Fruit fly (Drosophila melanogaster) whole organism, embryonic: ENCODE measurements around the gene CG4942.
A peak's percentile ranks its signal among the peaks of the same experiment; 100 is the strongest.

Source experiments
- Bgb ChIP-seq: fragments of 200-800 bp; sonication (Bioruptor generic); IDR thresholded peaks from 2 replicates; pipeline ENCODE4 v1.3.6; 2022; ENCODE audit warnings: missing biosample characterization, missing genetic modification characterization; ENCODE audit not compliant: partially characterized antibody
- CG10366 ChIP-seq: fragments of 200-800 bp; sonication (Bioruptor generic); IDR thresholded peaks from 2 replicates; pipeline ENCODE4 v1.3.6; 2022; ENCODE audit warnings: missing biosample characterization, missing genetic modification characterization
- CG12155 ChIP-seq: fragments of 200-800 bp; sonication (Bioruptor generic); optimal IDR thresholded peaks from 3 replicates; lab custom pipeline; 2016; ENCODE audit warnings: missing biosample characterization, missing genetic modification characterization
- CG1233 ChIP-seq: fragments of 200-800 bp; sonication (Bioruptor generic); optimal IDR thresholded peaks from 4 replicates; lab custom pipeline; 2018; ENCODE audit warnings: missing biosample characterization, mild to moderate bottlenecking, missing genetic modification characterization
- CG14014 ChIP-seq: fragments of 200-800 bp; sonication (Bioruptor generic); IDR thresholded peaks from 2 replicates; pipeline ENCODE4 v1.3.6; 2022; ENCODE audit warnings: missing biosample characterization, missing genetic modification characterization
- CG14667 ChIP-seq: fragments of 200-800 bp; sonication (Bioruptor generic); IDR thresholded peaks from 2 replicates; pipeline ENCODE4 v1.3.6; 2022; ENCODE audit warnings: missing biosample characterization, missing genetic modification characterization
- CG16813 ChIP-seq: fragments of 200-800 bp; sonication (Bioruptor generic); IDR thresholded peaks from 3 replicates; pipeline ENCODE4 v1.3.6; 2022; ENCODE audit warnings: missing biosample characterization, missing genetic modification characterization; ENCODE audit not compliant: partially characterized antibody
- CG18764 ChIP-seq: fragments of 200-800 bp; sonication (Bioruptor generic); optimal IDR thresholded peaks from 3 replicates; lab custom pipeline; 2016; ENCODE audit warnings: missing biosample characterization, missing genetic modification characterization
- CG2199 ChIP-seq: fragments of 200-800 bp; sonication (Bioruptor generic); IDR thresholded peaks from 3 replicates; pipeline ENCODE4 v1.3.6; 2022; ENCODE audit warnings: missing biosample characterization, missing genetic modification characterization
- CG30431 ChIP-seq: fragments of 200-800 bp; sonication (Bioruptor generic); optimal IDR thresholded peaks from 2 replicates; lab custom pipeline; 2017; ENCODE audit warnings: missing biosample characterization, missing genetic modification characterization
- CG3065 ChIP-seq: fragments of 200-800 bp; sonication (Bioruptor generic); optimal IDR thresholded peaks from 2 replicates; lab custom pipeline; 2016; ENCODE audit warnings: missing biosample characterization, missing genetic modification characterization
- CG31441 ChIP-seq: fragments of 200-800 bp; sonication (Bioruptor generic); IDR thresholded peaks from 2 replicates; pipeline ENCODE4 v1.3.6; 2022; ENCODE audit warnings: missing biosample characterization, missing genetic modification characterization
- CG32532 ChIP-seq: fragments of 200-800 bp; sonication (Bioruptor generic); IDR thresholded peaks from 2 replicates; pipeline ENCODE4 v1.3.6; 2022; ENCODE audit warnings: missing biosample characterization, missing genetic modification characterization
- CG3838 ChIP-seq: fragments of 200-800 bp; sonication (Bioruptor generic); optimal IDR thresholded peaks from 3 replicates; lab custom pipeline; 2016; ENCODE audit warnings: missing biosample characterization, missing genetic modification characterization
- CG42726 ChIP-seq: fragments of 200-800 bp; sonication (Bioruptor generic); IDR thresholded peaks from 2 replicates; pipeline ENCODE4 v1.3.6; 2022; ENCODE audit warnings: missing biosample characterization, missing genetic modification characterization; ENCODE audit not compliant: partially characterized antibody
- CG4360 ChIP-seq: fragments of 200-800 bp; sonication (Bioruptor generic); IDR thresholded peaks from 2 replicates; pipeline ENCODE4 v1.3.6; 2022; ENCODE audit warnings: missing biosample characterization, missing genetic modification characterization
- CG4820 ChIP-seq: fragments of 200-800 bp; sonication (Bioruptor generic); optimal IDR thresholded peaks from 3 replicates; lab custom pipeline; 2016; ENCODE audit warnings: missing biosample characterization, missing genetic modification characterization
- CG6175 ChIP-seq: fragments of 200-800 bp; sonication (Bioruptor generic); IDR thresholded peaks from 3 replicates; pipeline ENCODE4 v1.3.6; 2022; ENCODE audit warnings: missing biosample characterization, missing genetic modification characterization
- CG7357 ChIP-seq: fragments of 200-800 bp; sonication (Bioruptor generic); IDR thresholded peaks from 3 replicates; pipeline ENCODE4 v1.3.6; 2022; ENCODE audit warnings: missing biosample characterization, missing genetic modification characterization
- CG7372 ChIP-seq: fragments of 200-800 bp; sonication (Bioruptor generic); IDR thresholded peaks from 2 replicates; pipeline ENCODE4 v1.3.6; 2022; ENCODE audit warnings: missing biosample characterization, missing genetic modification characterization
- CG7963 ChIP-seq: fragments of 200-800 bp; sonication (Bioruptor generic); IDR thresholded peaks from 3 replicates; pipeline ENCODE4 v1.3.6; 2022; ENCODE audit warnings: missing biosample characterization, missing genetic modification characterization; ENCODE audit not compliant: partially characterized antibody
- CG8944 ChIP-seq: fragments of 200-800 bp; sonication (Bioruptor generic); optimal IDR thresholded peaks from 3 replicates; lab custom pipeline; 2016; ENCODE audit warnings: missing biosample characterization, missing genetic modification characterization
- CG9817 ChIP-seq: fragments of 200-800 bp; sonication (Bioruptor generic); optimal IDR thresholded peaks from 2 replicates; lab custom pipeline; 2018; ENCODE audit warnings: missing biosample characterization, mild to moderate bottlenecking, missing genetic modification characterization, moderate library complexity
- CkIIα-i1 ChIP-seq: fragments of 200-800 bp; sonication (Bioruptor generic); IDR thresholded peaks from 2 replicates; pipeline ENCODE4 v1.3.6; 2022; ENCODE audit warnings: missing biosample characterization, missing genetic modification characterization
- CoRest ChIP-seq: fragments of 200-800 bp; sonication (Bioruptor generic); optimal IDR thresholded peaks from 3 replicates; lab custom pipeline; 2018; ENCODE audit warnings: missing biosample characterization, mild to moderate bottlenecking, missing genetic modification characterization, moderate library complexity
- D19B ChIP-seq: fragments of 200-800 bp; sonication (Bioruptor generic); optimal IDR thresholded peaks from 2 replicates; lab custom pipeline; 2017; ENCODE audit warnings: missing biosample characterization, mild to moderate bottlenecking, missing genetic modification characterization
- Doc2 ChIP-seq: fragments of 200-800 bp; sonication (Bioruptor generic); IDR thresholded peaks from 2 replicates; pipeline ENCODE4 v1.3.6; 2022; ENCODE audit warnings: missing biosample characterization, missing genetic modification characterization
- Opbp ChIP-seq: fragments of 200-800 bp; sonication (Bioruptor generic); IDR thresholded peaks from 3 replicates; pipeline ENCODE4 v1.3.6; 2022; ENCODE audit warnings: missing biosample characterization, missing genetic modification characterization; ENCODE audit not compliant: partially characterized antibody
- Rfx ChIP-seq: fragments of 200-800 bp; sonication (Bioruptor generic); IDR thresholded peaks from 2 replicates; pipeline ENCODE4 v1.3.6; 2022; ENCODE audit warnings: missing biosample characterization, missing genetic modification characterization
- Rx ChIP-seq: fragments of 200-800 bp; sonication (Bioruptor generic); IDR thresholded peaks from 2 replicates; pipeline ENCODE4 v1.3.6; 2022; ENCODE audit warnings: missing biosample characterization, missing genetic modification characterization
- Spps ChIP-seq: fragments of 200-800 bp; sonication (Bioruptor generic); optimal IDR thresholded peaks from 2 replicates; lab custom pipeline; 2018; ENCODE audit warnings: missing biosample characterization, mild to moderate bottlenecking, missing genetic modification characterization
- Xbp1 ChIP-seq: fragments of 200-800 bp; sonication (Bioruptor generic); optimal IDR thresholded peaks from 3 replicates; lab custom pipeline; 2016; ENCODE audit warnings: missing biosample characterization, mild to moderate bottlenecking, missing genetic modification characterization
- ac ChIP-seq: fragments of 200-800 bp; sonication (Bioruptor generic); optimal IDR thresholded peaks from 3 replicates; lab custom pipeline; 2017; ENCODE audit warnings: missing biosample characterization, mild to moderate bottlenecking, missing genetic modification characterization
- ap ChIP-seq: fragments of 200-800 bp; sonication (Bioruptor generic); IDR thresholded peaks from 2 replicates; pipeline ENCODE4 v1.3.6; 2022; ENCODE audit warnings: missing biosample characterization, missing genetic modification characterization
- bcd ChIP-seq: fragments of 200-800 bp; sonication (Bioruptor generic); optimal IDR thresholded peaks from 2 replicates; lab custom pipeline; 2017; ENCODE audit warnings: missing biosample characterization, mild to moderate bottlenecking, missing genetic modification characterization
- cas ChIP-seq: fragments of 200-800 bp; sonication (Bioruptor generic); IDR thresholded peaks from 2 replicates; pipeline ENCODE4 v1.3.6; 2022; ENCODE audit warnings: missing biosample characterization, missing genetic modification characterization
- cg ChIP-seq: fragments of 200-800 bp; sonication (Bioruptor generic); optimal IDR thresholded peaks from 3 replicates; lab custom pipeline; 2019; ENCODE audit warnings: missing biosample characterization, mild to moderate bottlenecking, missing genetic modification characterization, moderate library complexity
- fd64A ChIP-seq: fragments of 200-800 bp; sonication (Bioruptor generic); optimal IDR thresholded peaks from 3 replicates; lab custom pipeline; 2018; ENCODE audit warnings: missing biosample characterization, mild to moderate bottlenecking, missing genetic modification characterization
- fru ChIP-seq: fragments of >200 bp; optimal IDR thresholded peaks from 2 replicates; lab custom pipeline; 2017
- grn ChIP-seq: fragments of 200-800 bp; sonication (Bioruptor generic); optimal IDR thresholded peaks from 3 replicates; lab custom pipeline; 2017; ENCODE audit warnings: missing biosample characterization, missing genetic modification characterization
- gsb ChIP-seq: fragments of 200-800 bp; sonication (Bioruptor generic); IDR thresholded peaks from 2 replicates; pipeline ENCODE4 v1.3.6; 2022; ENCODE audit warnings: missing biosample characterization, missing genetic modification characterization
- insv ChIP-seq, 2 experiments: fragments of 200-800 bp; sonication (Bioruptor generic); optimal IDR thresholded peaks; 3 replicates each; lab custom pipeline; 2016 to 2018; ENCODE audit warnings: missing biosample characterization in 2 of 2, missing genetic modification characterization in 2 of 2
- ken ChIP-seq: fragments of 200-800 bp; sonication (Bioruptor generic); IDR thresholded peaks from 3 replicates; pipeline ENCODE4 v1.3.6; 2022; ENCODE audit warnings: missing biosample characterization, missing genetic modification characterization
- nerfin-2 ChIP-seq: fragments of 200-800 bp; sonication (Bioruptor generic); IDR thresholded peaks from 2 replicates; pipeline ENCODE4 v1.3.6; 2022; ENCODE audit warnings: missing biosample characterization, missing genetic modification characterization; ENCODE audit not compliant: partially characterized antibody
- peb ChIP-seq: fragments of 200-800 bp; sonication (Bioruptor generic); IDR thresholded peaks from 2 replicates; pipeline ENCODE4 v1.3.6; 2022; ENCODE audit warnings: missing biosample characterization, missing genetic modification characterization
- prd ChIP-seq, 3 experiments: fragments of >200 bp in 2 of 3; fragments of 200-800 bp in 1 of 3; sonication (Bioruptor generic) in 1 of 3; optimal IDR thresholded peaks in 2 of 3; IDR thresholded peaks in 1 of 3; 2 replicates in 2 of 3; 3 replicates in 1 of 3; pipeline versions ENCODE4 v1.3.6 to Lab custom; 2017 to 2022; ENCODE audit warnings: missing biosample characterization in 1 of 3, missing genetic modification characterization in 1 of 3
- row ChIP-seq: fragments of 200-800 bp; sonication (Bioruptor generic); IDR thresholded peaks from 3 replicates; pipeline ENCODE4 v1.3.6; 2022; ENCODE audit warnings: missing biosample characterization, missing genetic modification characterization
- trh ChIP-seq: fragments of 200-800 bp; sonication (Bioruptor generic); optimal IDR thresholded peaks from 2 replicates; lab custom pipeline; 2016; ENCODE audit warnings: missing biosample characterization, missing genetic modification characterization
- vvl ChIP-seq: fragments of 200-800 bp; sonication (Bioruptor generic); IDR thresholded peaks from 2 replicates; pipeline ENCODE4 v1.3.6; 2022; ENCODE audit warnings: missing biosample characterization, missing genetic modification characterization
- zen2 ChIP-seq: fragments of 200-800 bp; sonication (Bioruptor generic); IDR thresholded peaks from 3 replicates; pipeline ENCODE4 v1.3.6; 2022; ENCODE audit warnings: missing biosample characterization, missing genetic modification characterization; ENCODE audit not compliant: partially characterized antibody
- zf30C ChIP-seq: fragments of 200-800 bp; sonication (Bioruptor generic); optimal IDR thresholded peaks from 3 replicates; lab custom pipeline; 2018; ENCODE audit warnings: missing biosample characterization, mild to moderate bottlenecking, missing genetic modification characterization

CG4942 gene

DNA sequence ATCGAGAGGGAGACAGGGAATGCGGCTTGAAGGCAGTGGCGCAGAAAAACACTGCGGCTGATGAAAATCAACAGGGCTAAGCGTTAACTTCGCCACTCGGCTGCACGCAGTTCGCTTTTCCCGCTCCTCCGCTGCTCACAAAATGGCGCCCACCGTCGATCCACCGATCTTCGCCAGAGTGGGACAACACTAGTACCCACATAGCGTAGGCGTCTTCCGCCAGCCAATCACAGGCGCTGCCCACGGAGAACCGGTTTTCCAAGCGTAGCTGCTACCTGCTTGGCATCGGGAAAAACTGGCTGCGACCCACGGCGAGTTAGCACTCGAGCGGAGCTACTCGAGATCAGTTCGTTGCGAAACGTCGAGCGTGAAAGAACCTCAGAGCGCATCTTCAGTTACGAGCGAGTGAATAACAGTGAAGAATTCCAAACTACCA is 31.8 kb upstream of the CG4942 start, which contains the start of gene Doc1 (continued):
- no peak for TF ChIP-seq nerfin-2
- TF ChIP-seq insv (GFP tag; optimal IDR thresholded peaks at IDR 0.05; lab: Kevin White, UChicago): peak in 1 of 2 experiments; percentile 20
- no peak for TF ChIP-seq CkIIα-i1 (GFP tag; lab: Robert Waterston, UW)
- TF ChIP-seq CG7372: no peak
- no peak for TF ChIP-seq CG10366 (GFP tag; lab: Robert Waterston, UW)
- no peak for TF ChIP-seq CG7357 (GFP tag; lab: Robert Waterston, UW)
- TF ChIP-seq CG7963 (GFP tag; lab: Robert Waterston, UW): no peak
- no peak for TF ChIP-seq Doc2 (GFP tag; lab: Robert Waterston, UW)
- TF ChIP-seq CG30431 (GFP tag; lab: Kevin White, UChicago): no peak
- TF ChIP-seq Rx: no peak
- no peak for TF ChIP-seq trh (GFP tag; lab: Kevin White, UChicago)
- TF ChIP-seq CG14667 (GFP tag; lab: Robert Waterston, UW): no peak
- no peak for TF ChIP-seq Rfx
- no peak for TF ChIP-seq Spps (tag; lab: Kevin White, UChicago)
- TF ChIP-seq CG8944: no peak
- 0 out of 3 replicates have a peak, but pooled peaks have one; percentile 40 for TF ChIP-seq CG2199 (GFP tag; lab: Robert Waterston, UW)
- TF ChIP-seq CG14014 (GFP tag; lab: Robert Waterston, UW): no peak
- peak; percentile 27; the same call in 1 of the 3 replicates for TF ChIP-seq CG16813
- TF ChIP-seq cg (GFP tag; lab: Kevin White, UChicago): peak; percentile 38
- no peak for TF ChIP-seq CG3065 (GFP tag; lab: Kevin White, UChicago)
- TF ChIP-seq Bgb (GFP tag; lab: Robert Waterston, UW): no peak
- peak; percentile 11 for TF ChIP-seq CoRest (tag; lab: Kevin White, UChicago)
- TF ChIP-seq gsb (GFP tag; lab: Robert Waterston, UW): no peak
- TF ChIP-seq CG6175 (GFP tag; lab: Robert Waterston, UW): 0 out of 3 replicates have a peak, but pooled peaks have one; percentile 19
- no peak for TF ChIP-seq bcd
- no peak for TF ChIP-seq CG9817 (tag; lab: Kevin White, UChicago)
- no peak for TF ChIP-seq ac (GFP tag; lab: Kevin White, UChicago)
- TF ChIP-seq zen2 (GFP tag; lab: Robert Waterston, UW): 0 out of 3 replicates have a peak, but pooled peaks have one; percentile 40
- TF ChIP-seq cas: no peak
- no peak for TF ChIP-seq CG18764
- TF ChIP-seq CG4820 (GFP tag; lab: Kevin White, UChicago): no peak
- no peak for TF ChIP-seq zf30C
- no peak for TF ChIP-seq fru
- no peak for TF ChIP-seq prd (optimal IDR thresholded peaks at IDR 0.05; lab: Kevin White, UChicago)
- peak; percentile 25; the same call in 1 of the 3 replicates for TF ChIP-seq prd (GFP tag; IDR thresholded peaks at IDR 0.05; lab: Robert Waterston, UW)
- no peak for TF ChIP-seq peb
- no peak for TF ChIP-seq CG42726
- no peak for TF ChIP-seq Xbp1
- TF ChIP-seq CG12155 (GFP tag; lab: Kevin White, UChicago): no peak
- no peak for TF ChIP-seq fd64A (GFP tag; lab: Kevin White, UChicago)
- no peak for TF ChIP-seq CG3838 (GFP tag; lab: Kevin White, UChicago)
- no peak for TF ChIP-seq CG32532
- no peak for TF ChIP-seq row (GFP tag; lab: Robert Waterston, UW)
- TF ChIP-seq ap (GFP tag; lab: Robert Waterston, UW): no peak
- no peak for TF ChIP-seq D19B (GFP tag; lab: Kevin White, UChicago)
- no peak for TF ChIP-seq CG31441 (GFP tag; lab: Robert Waterston, UW)
- TF ChIP-seq grn (GFP tag; lab: Kevin White, UChicago): peak; percentile 30
- no peak for TF ChIP-seq CG4360 (GFP tag; lab: Robert Waterston, UW)
- no peak for TF ChIP-seq CG1233 (GFP tag; lab: Kevin White, UChicago)
- TF ChIP-seq Opbp (GFP tag; lab: Robert Waterston, UW): 0 out of 3 replicates have a peak, but pooled peaks have one; percentile 36
- TF ChIP-seq ken (GFP tag; lab: Robert Waterston, UW): no peak
- TF ChIP-seq vvl (GFP tag; lab: Robert Waterston, UW): peak; percentile 58; the same call in 1 of the 2 replicates
